Worm (Caenorhabditis elegans) whole organism, young adult: ENCODE measurements around the gene rnf-113.
A peak's percentile ranks its signal among the peaks of the same experiment; 100 is the strongest.

Source experiments
- B0035.1 ChIP-seq: sonication (generic microtip); optimal IDR thresholded peaks from 2 replicates; lab custom pipeline; 2016; ENCODE audit warnings: missing genetic modification characterization, mild to moderate bottlenecking, missing compliant biosample characterization, missing genotype, missing genetic modification reagents
- T07F8.4 ChIP-seq: sonication (generic microtip); optimal IDR thresholded peaks from 2 replicates; lab custom pipeline; 2016; ENCODE audit warnings: mild to moderate bottlenecking, missing genetic modification characterization, moderate library complexity, missing compliant biosample characterization
- Y56A3A.18 ChIP-seq: fragments of 200-800 bp; sonication (Bioruptor generic); IDR thresholded peaks from 2 replicates; pipeline ENCODE4 v1.3.6; 2022; ENCODE audit warnings: missing genetic modification reagents, missing genetic modification characterization, missing compliant biosample characterization
- ZK185.1 ChIP-seq: sonication (generic microtip); optimal IDR thresholded peaks from 2 replicates; lab custom pipeline; 2016; ENCODE audit warnings: mild to moderate bottlenecking, missing genetic modification characterization, missing compliant biosample characterization; ENCODE audit not compliant: poor library complexity, severe bottlenecking
- ceh-79 ChIP-seq: sonication (generic microtip); optimal IDR thresholded peaks from 2 replicates; lab custom pipeline; 2017; ENCODE audit warnings: mild to moderate bottlenecking, missing genetic modification characterization, missing compliant biosample characterization
- hmg-1.2 ChIP-seq: fragments of 200-800 bp; sonication (Bioruptor generic); IDR thresholded peaks from 2 replicates; pipeline ENCODE4 v1.3.6; 2022; ENCODE audit warnings: missing genetic modification reagents, missing genetic modification characterization, missing compliant biosample characterization
- mcd-1 ChIP-seq: fragments of 200-800 bp; sonication (Bioruptor generic); IDR thresholded peaks from 2 replicates; pipeline ENCODE4 v1.3.6; 2022; ENCODE audit warnings: missing genetic modification reagents, missing genetic modification characterization, missing compliant biosample characterization
- nfya-1 ChIP-seq: sonication (generic microtip); optimal IDR thresholded peaks from 2 replicates; lab custom pipeline; 2017; ENCODE audit warnings: antibody characterized with exemption, missing compliant biosample characterization, missing genetic modification characterization, borderline replicate concordance; ENCODE audit not compliant: insufficient read depth
- pha-4 ChIP-seq: fragments of 150-350 bp; sonication (generic microtip); optimal IDR thresholded peaks from 2 replicates; lab custom pipeline; 2014; ENCODE audit warnings: missing biosample characterization, missing genetic modification reagents, missing genetic modification characterization
- sea-2 ChIP-seq: fragments of 200-800 bp; sonication (Bioruptor generic); IDR thresholded peaks from 2 replicates; pipeline ENCODE4 v1.3.6; 2022; ENCODE audit warnings: missing genetic modification characterization, missing compliant biosample characterization
- snpc-3.4 ChIP-seq: sonication (generic microtip); optimal IDR thresholded peaks from 2 replicates; lab custom pipeline; 2017; ENCODE audit warnings: missing genetic modification characterization, mild to moderate bottlenecking, missing compliant biosample characterization, antibody characterized with exemption, moderate library complexity, missing genotype, missing genetic modification reagents
- unc-62 ChIP-seq: fragments of 150-350 bp; optimal IDR thresholded peaks from 2 replicates; lab custom pipeline; 2014; ENCODE audit warnings: missing biosample characterization, missing genetic modification reagents, missing genetic modification characterization

ce11 chrIII:10730510-10730909 is 26.9 kb downstream of the rnf-113 start, which contains the start of gene tat-3:
- TF ChIP-seq ZK185.1 (tag; lab: Kevin White, UChicago) (no peak), sea-2 (GFP tag; lab: Robert Waterston, UW) (no peak), B0035.1 (tag; lab: Kevin White, UChicago) (no peak), nfya-1 (tag; lab: Kevin White, UChicago) (no peak), Y56A3A.18 (GFP tag; lab: Robert Waterston, UW) (no peak), pha-4 (tag; lab: Kevin White, UChicago) (no peak), unc-62 (GFP tag; lab: Kevin White, UChicago) (no peak), mcd-1 (GFP tag; lab: Robert Waterston, UW) (0 out of 2 replicates have a peak, but pooled peaks have one; percentile 13), hmg-1.2 (GFP tag; lab: Robert Waterston, UW) (no peak; the same call in 1 of the 2 replicates), ceh-79 (no peak), snpc-3.4 (tag; lab: Kevin White, UChicago) (no peak), T07F8.4 (tag; lab: Kevin White, UChicago) (no peak)
